Worm (Caenorhabditis elegans) whole organism, early embryonic: ENCODE measurements around the gene dmd-3.

Experiments
- B0310.2 ChIP-seq: sonication (generic microtip); optimal IDR thresholded peaks from 2 replicates; lab custom pipeline; 2016; ENCODE audit warnings: mild to moderate bottlenecking, missing genetic modification characterization, missing compliant biosample characterization
- F13C5.2 ChIP-seq: sonication (generic microtip); optimal IDR thresholded peaks from 2 replicates; lab custom pipeline; 2017; ENCODE audit warnings: mild to moderate bottlenecking, missing genetic modification characterization, inconsistent platforms, missing compliant biosample characterization
- aly-1 ChIP-seq: sonication (generic microtip); optimal IDR thresholded peaks from 2 replicates; lab custom pipeline; 2016; ENCODE audit warnings: missing genetic modification characterization, missing compliant biosample characterization
- ama-1 ChIP-seq: fragments of 150-350 bp; optimal IDR thresholded peaks from 2 replicates; lab custom pipeline; 2014
- ceh-13 ChIP-seq: fragments of 200-800 bp; sonication (Bioruptor generic); optimal IDR thresholded peaks from 2 replicates; lab custom pipeline; 2018; ENCODE audit warnings: mild to moderate bottlenecking, missing genetic modification characterization, missing compliant biosample characterization
- ceh-36 ChIP-seq: sonication (generic microtip); optimal IDR thresholded peaks from 2 replicates; lab custom pipeline; 2016; ENCODE audit warnings: missing genetic modification characterization, inconsistent platforms, missing compliant biosample characterization
- ets-7 ChIP-seq: sonication (generic microtip); optimal IDR thresholded peaks from 2 replicates; lab custom pipeline; 2016; ENCODE audit warnings: missing genotype, missing genetic modification characterization, missing compliant biosample characterization
- flt-1 ChIP-seq: fragments of 200-800 bp; sonication (Bioruptor generic); IDR thresholded peaks from 2 replicates; pipeline ENCODE4 v1.3.6; 2022; ENCODE audit warnings: missing genetic modification characterization, missing compliant biosample characterization
- hmbx-1 ChIP-seq: sonication (generic microtip); optimal IDR thresholded peaks from 2 replicates; lab custom pipeline; 2016; ENCODE audit warnings: mild to moderate bottlenecking, missing genetic modification characterization, missing compliant biosample characterization
- hmg-4 ChIP-seq: fragments of 200-800 bp; sonication (Bioruptor generic); optimal IDR thresholded peaks from 2 replicates; lab custom pipeline; 2018; ENCODE audit warnings: mild to moderate bottlenecking, missing genetic modification characterization, missing compliant biosample characterization
- hnd-1 ChIP-seq: sonication (generic microtip); optimal IDR thresholded peaks from 2 replicates; lab custom pipeline; 2016; ENCODE audit warnings: missing genetic modification characterization, missing compliant biosample characterization
- pes-1 ChIP-seq: fragments of 200-800 bp; sonication (Bioruptor generic); IDR thresholded peaks from 2 replicates; pipeline ENCODE4 v1.3.6; 2022; ENCODE audit warnings: missing genetic modification reagents, missing genetic modification characterization, missing compliant biosample characterization
- scrt-1 ChIP-seq: fragments of 200-800 bp; sonication (Bioruptor generic); IDR thresholded peaks from 2 replicates; pipeline ENCODE4 v1.3.6; 2022; ENCODE audit warnings: missing genetic modification characterization, missing compliant biosample characterization
- sea-1 ChIP-seq: fragments of 200-800 bp; sonication (Bioruptor generic); conservative IDR thresholded peaks from 2 replicates; pipeline ENCODE4 v1.3.6; 2022; ENCODE audit warnings: missing genetic modification characterization, missing compliant biosample characterization
- tbx-11 ChIP-seq: fragments of 200-800 bp; sonication (Bioruptor generic); IDR thresholded peaks from 2 replicates; pipeline ENCODE4 v1.3.6; 2022; ENCODE audit warnings: missing genetic modification characterization, missing compliant biosample characterization
- tbx-37 ChIP-seq: fragments of 200-800 bp; sonication (Bioruptor generic); conservative IDR thresholded peaks from 2 replicates; pipeline ENCODE4 v1.3.6; 2022; ENCODE audit warnings: missing genetic modification reagents, missing genetic modification characterization, missing compliant biosample characterization
- tra-4 ChIP-seq: sonication (generic microtip); optimal IDR thresholded peaks from 2 replicates; lab custom pipeline; 2017; ENCODE audit warnings: missing genetic modification characterization, missing compliant biosample characterization

The dmd-3 gene

ce11 chrV:19670866-19671265 is 15.8 kb upstream of the dmd-3 start:
- no peak for TF ChIP-seq tbx-11
- TF ChIP-seq B0310.2 (tag; lab: Kevin White, UChicago): no peak
- TF ChIP-seq tbx-37: no peak
- TF ChIP-seq tra-4: no peak
- no peak for TF ChIP-seq sea-1 (GFP tag; lab: Robert Waterston, UW)
- no peak for TF ChIP-seq ets-7 (tag; lab: Kevin White, UChicago)
- no peak for TF ChIP-seq F13C5.2 (tag; lab: Kevin White, UChicago)
- TF ChIP-seq hmbx-1 (tag; lab: Kevin White, UChicago): no peak
- no peak for TF ChIP-seq hnd-1
- TF ChIP-seq aly-1 (tag; lab: Kevin White, UChicago): no peak
- TF ChIP-seq pes-1 (GFP tag; lab: Robert Waterston, UW): no peak
- TF ChIP-seq ama-1 (lab: Kevin White, UChicago): no peak
- TF ChIP-seq scrt-1 (GFP tag; lab: Robert Waterston, UW): no peak
- TF ChIP-seq hmg-4 (GFP tag; lab: Kevin White, UChicago): no peak

DNA sequence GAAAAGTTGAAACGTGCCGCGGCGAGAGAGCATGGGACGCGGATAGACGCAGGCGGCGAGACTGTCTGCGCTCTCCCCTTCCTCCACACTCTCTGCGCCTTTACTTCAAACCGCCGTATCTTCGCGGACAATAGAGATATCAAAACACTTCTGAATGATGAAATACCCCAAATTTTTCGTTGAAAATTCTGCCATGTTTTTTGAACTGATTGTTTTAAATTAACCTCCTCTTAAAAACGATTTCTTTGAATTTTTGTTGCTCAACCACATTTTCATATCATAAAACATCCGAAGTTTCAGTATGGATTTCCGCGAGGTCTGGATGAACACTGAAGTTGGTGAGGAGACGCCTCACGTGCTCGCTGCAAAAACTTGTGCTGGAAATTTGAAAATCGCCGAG is 14.9 kb upstream of the dmd-3 start, which contains the start of gene Y43F8C.11:
Gene Y43F8C.11, plus strand, starts transcription at position 301 of the 400 bp plus-strand sequence.
- TF ChIP-seq ets-7 (tag; lab: Kevin White, UChicago): no peak
- TF ChIP-seq flt-1 (GFP tag; lab: Robert Waterston, UW): no peak
- no peak for TF ChIP-seq B0310.2 (tag; lab: Kevin White, UChicago)
- no peak for TF ChIP-seq scrt-1 (GFP tag; lab: Robert Waterston, UW)
- no peak for TF ChIP-seq tbx-37
- TF ChIP-seq hmg-4 (GFP tag; lab: Kevin White, UChicago): no peak
- TF ChIP-seq ama-1 (lab: Kevin White, UChicago): no peak
- TF ChIP-seq hnd-1: no peak
- no peak for TF ChIP-seq F13C5.2 (tag; lab: Kevin White, UChicago)
- TF ChIP-seq pes-1 (GFP tag; lab: Robert Waterston, UW): no peak
- no peak for TF ChIP-seq aly-1 (tag; lab: Kevin White, UChicago)
- no peak for TF ChIP-seq tbx-11
- no peak for TF ChIP-seq ceh-13 (GFP tag; lab: Kevin White, UChicago)
- TF ChIP-seq sea-1 (GFP tag; lab: Robert Waterston, UW): no peak
- no peak for TF ChIP-seq tra-4
- TF ChIP-seq hmbx-1 (tag; lab: Kevin White, UChicago): no peak
- TF ChIP-seq ceh-36 (tag; lab: Kevin White, UChicago): no peak

ce11 chrV:19668213-19668612 is 13.2 kb upstream of the dmd-3 start:
- TF ChIP-seq F13C5.2 (tag; lab: Kevin White, UChicago) (no peak), scrt-1 (GFP tag; lab: Robert Waterston, UW) (no peak), hmg-4 (GFP tag; lab: Kevin White, UChicago) (no peak), hnd-1 (no peak), ceh-36 (tag; lab: Kevin White, UChicago) (no peak), tra-4 (no peak), ceh-13 (GFP tag; lab: Kevin White, UChicago) (no peak), hmbx-1 (tag; lab: Kevin White, UChicago) (no peak), tbx-11 (no peak), ama-1 (lab: Kevin White, UChicago) (no peak), B0310.2 (tag; lab: Kevin White, UChicago) (no peak), ets-7 (tag; lab: Kevin White, UChicago) (no peak), tbx-37 (no peak), sea-1 (GFP tag; lab: Robert Waterston, UW) (no peak), aly-1 (tag; lab: Kevin White, UChicago) (no peak)

ce11 chrV:19667716-19668115 is 12.7 kb upstream of the dmd-3 start:
- TF ChIP-seq pes-1 (GFP tag; lab: Robert Waterston, UW): no peak

DNA sequence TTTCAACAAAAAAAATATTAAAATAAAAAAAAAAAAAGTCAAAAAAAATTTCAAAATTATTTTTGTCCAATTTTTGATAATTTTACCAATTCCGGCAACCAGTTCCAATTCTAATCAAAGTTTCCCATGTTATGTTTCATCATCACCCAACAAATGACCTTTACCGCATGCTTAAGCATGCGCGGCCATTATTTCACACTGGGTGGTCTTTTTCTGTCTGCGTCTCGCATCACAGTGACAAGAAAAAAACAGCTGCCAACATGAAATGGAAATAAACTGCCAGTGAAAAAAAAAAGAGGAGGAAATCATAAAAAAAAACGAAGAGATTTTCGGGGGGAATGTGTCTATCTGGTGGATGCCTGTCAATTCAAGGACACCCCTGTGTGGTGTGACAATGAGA is 11.3 kb upstream of the dmd-3 start:
- TF ChIP-seq ceh-13 (GFP tag; lab: Kevin White, UChicago): no peak
- no peak for TF ChIP-seq tbx-11
- TF ChIP-seq tra-4: no peak
- no peak for TF ChIP-seq ama-1 (lab: Kevin White, UChicago)
- no peak for TF ChIP-seq pes-1 (GFP tag; lab: Robert Waterston, UW)
- no peak for TF ChIP-seq scrt-1 (GFP tag; lab: Robert Waterston, UW)

ce11 chrV:19664574-19664973 is 9.5 kb upstream of the dmd-3 start:
- TF ChIP-seq hnd-1 (no peak), ceh-36 (tag; lab: Kevin White, UChicago) (peak; percentile 71)

DNA sequence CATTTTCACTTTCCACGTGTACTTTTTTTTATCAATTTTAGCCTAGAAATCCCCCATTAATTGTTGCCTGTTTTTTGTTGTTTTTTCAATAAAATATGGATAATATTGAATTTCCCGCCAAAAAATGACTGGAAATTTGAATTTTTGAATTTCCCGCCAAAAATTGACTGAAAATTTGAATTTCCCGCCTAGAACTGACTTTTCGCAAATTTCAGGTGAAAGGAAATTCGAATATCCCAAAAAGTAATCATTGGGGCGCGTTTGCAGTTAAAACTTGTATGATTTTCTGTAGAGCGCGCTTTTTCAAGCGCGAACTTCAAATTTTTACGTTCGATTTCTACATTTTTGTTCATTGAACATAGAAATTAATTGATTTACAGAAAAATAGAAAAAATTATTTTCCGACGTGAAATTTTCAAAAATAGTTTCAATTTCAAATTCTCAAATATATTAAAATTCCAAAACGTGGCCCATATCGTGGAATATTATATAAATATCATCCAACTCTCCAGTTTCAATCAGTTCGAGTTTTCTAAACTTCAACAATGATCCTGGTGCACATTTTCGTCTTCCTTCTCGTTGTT is 9.4 kb downstream of the dmd-3 start, which contains the start of gene Y43F8C.9:
Gene Y43F8C.9, plus strand, starts transcription at position 534 of the 584 bp plus-strand sequence.
- TF ChIP-seq ets-7 (tag; lab: Kevin White, UChicago): no peak
- TF ChIP-seq hmg-4 (GFP tag; lab: Kevin White, UChicago): no peak
- TF ChIP-seq scrt-1 (GFP tag; lab: Robert Waterston, UW): no peak
- TF ChIP-seq B0310.2 (tag; lab: Kevin White, UChicago): no peak
- no peak for TF ChIP-seq ceh-36 (tag; lab: Kevin White, UChicago)
- no peak for TF ChIP-seq ama-1 (lab: Kevin White, UChicago)
- no peak for TF ChIP-seq hmbx-1 (tag; lab: Kevin White, UChicago)
- TF ChIP-seq ceh-13 (GFP tag; lab: Kevin White, UChicago): no peak
- TF ChIP-seq sea-1 (GFP tag; lab: Robert Waterston, UW): no peak
- no peak for TF ChIP-seq F13C5.2 (tag; lab: Kevin White, UChicago)
- no peak for TF ChIP-seq pes-1 (GFP tag; lab: Robert Waterston, UW)

DNA sequence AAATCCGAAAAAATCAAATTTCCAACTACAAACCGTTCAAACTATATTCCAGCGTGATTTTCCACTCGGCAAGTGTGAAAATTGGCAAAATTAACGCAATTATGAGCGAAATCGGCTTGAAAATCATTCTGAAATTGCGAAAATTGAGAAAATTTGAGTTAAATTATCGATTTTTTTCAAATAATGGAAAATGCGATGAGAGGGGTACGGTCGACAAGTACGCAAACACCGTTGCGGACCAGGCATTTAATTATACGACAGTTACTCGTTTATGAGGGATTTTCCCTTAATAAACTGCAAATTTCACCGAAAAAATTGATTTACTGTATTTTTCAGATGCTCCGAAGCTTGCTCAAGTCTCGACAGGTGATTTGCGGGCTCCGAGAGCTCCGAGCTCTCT is 11.1 kb downstream of the dmd-3 start, which contains the start of the genes Y43F8C.7 and mrps-28:
Gene Y43F8C.7, minus strand, starts transcription at position 128 of the 400 bp plus-strand sequence.
Gene mrps-28, plus strand, starts transcription at position 337 of the 400 bp plus-strand sequence.
- no peak for TF ChIP-seq B0310.2 (tag; lab: Kevin White, UChicago)
- TF ChIP-seq aly-1 (tag; lab: Kevin White, UChicago): no peak
- no peak for TF ChIP-seq tbx-37
- no peak for TF ChIP-seq pes-1 (GFP tag; lab: Robert Waterston, UW)
- TF ChIP-seq scrt-1 (GFP tag; lab: Robert Waterston, UW): no peak
- TF ChIP-seq ceh-13 (GFP tag; lab: Kevin White, UChicago): no peak
- TF ChIP-seq hnd-1: no peak
- TF ChIP-seq flt-1 (GFP tag; lab: Robert Waterston, UW): no peak
